Worm (Caenorhabditis elegans) whole organism, L4/young adult: Measurements from ENCODE around the gene acl-7.

Experiments
- W03F9.2 ChIP-seq: fragments of 150-350 bp; optimal IDR thresholded peaks from 2 replicates; lab custom pipeline; 2014; ENCODE audit warnings: missing biosample characterization, missing genetic modification characterization
- him-1 ChIP-seq: sonication (generic microtip); optimal IDR thresholded peaks from 2 replicates; lab custom pipeline; 2016; ENCODE audit warnings: missing genotype, missing genetic modification reagents, missing genetic modification characterization, missing compliant biosample characterization

ce11 chrII:12797211-12797794 lies 19.0 kb downstream of the acl-7 start:
- no peak for TF ChIP-seq him-1 (tag; lab: Kevin White, UChicago)
- TF ChIP-seq W03F9.2 (tag; lab: Kevin White, UChicago) = no peak
